Worm (Caenorhabditis elegans): ENCODE data around the gene taf-7.2.

taf-7.2 gene

ce11 chrIII:12711682-12712081 is 38.5 kb upstream of the taf-7.2 start:
- TF ChIP-seq tbx-8 (GFP tag; optimal IDR thresholded peaks at IDR 0.05) = no peak
- no peak for TF ChIP-seq mab-5 (tag; optimal IDR thresholded peaks at IDR 0.05)
- no peak for TF ChIP-seq sem-2 (GFP tag; optimal IDR thresholded peaks at IDR 0.05)
- TF ChIP-seq flh-1 (GFP tag; optimal IDR thresholded peaks at IDR 0.05) = no peak
- no peak for TF ChIP-seq lin-13 (tag; optimal IDR thresholded peaks at IDR 0.05)
- TF ChIP-seq M03D4.4 (tag; optimal IDR thresholded peaks at IDR 0.05) = no peak
- TF ChIP-seq elt-3 (tag; optimal IDR thresholded peaks at IDR 0.05) = no peak
- TF ChIP-seq lsy-2 (tag; optimal IDR thresholded peaks at IDR 0.05) = no peak
- no peak for TF ChIP-seq nhr-237 (tag; optimal IDR thresholded peaks at IDR 0.05)
- no peak for TF ChIP-seq ces-1 (GFP tag; optimal IDR thresholded peaks at IDR 0.05)

ce11 chrIII:12711217-12711616 is 38.0 kb upstream of the taf-7.2 start, which contains the start of gene hut-1:
hut-1 (plus strand) TSS chrIII:12711560.
- TF ChIP-seq lsy-2 (tag; optimal IDR thresholded peaks at IDR 0.05) (peak; percentile 25), ces-1 (GFP tag; optimal IDR thresholded peaks at IDR 0.05) (peak; percentile 84), blmp-1 (tag; optimal IDR thresholded peaks at IDR 0.05) (no peak), lin-13 (tag; optimal IDR thresholded peaks at IDR 0.05) (peak; percentile 66), pha-4 (tag; optimal IDR thresholded peaks at IDR 0.05) (peak; percentile 46), nhr-237 (tag; optimal IDR thresholded peaks at IDR 0.05) (peak; percentile 14)

- no peak for TF ChIP-seq cnd-1 (tag; optimal IDR thresholded peaks at IDR 0.05)
- TF ChIP-seq tbx-8 (GFP tag; optimal IDR thresholded peaks at IDR 0.05) = no peak
- TF ChIP-seq M03D4.4 (tag; optimal IDR thresholded peaks at IDR 0.05) = no peak
- no peak for TF ChIP-seq ham-2 (GFP tag; optimal IDR thresholded peaks at IDR 0.05)
- TF ChIP-seq lsy-2 (tag; optimal IDR thresholded peaks at IDR 0.05) = no peak
- no peak for TF ChIP-seq unc-120 (tag; optimal IDR thresholded peaks at IDR 0.05; ENCODE audit: poor library complexity, severe bottlenecking)
These were observed 30.0 kb upstream of the taf-7.2 start for ce11 chrIII:12703237-12703636.

ce11 chrIII:12702375-12702774 is 29.2 kb upstream of the taf-7.2 start:
- TF ChIP-seq lin-32 (GFP tag; optimal IDR thresholded peaks at IDR 0.05) = no peak
- no peak for TF ChIP-seq blmp-1 (tag; optimal IDR thresholded peaks at IDR 0.05)
- TF ChIP-seq ztf-11 (tag; optimal IDR thresholded peaks at IDR 0.05) = no peak
- TF ChIP-seq ces-1 (GFP tag; optimal IDR thresholded peaks at IDR 0.05) = no peak

- TF ChIP-seq lin-13 (tag; optimal IDR thresholded peaks at IDR 0.05) = no peak
- TF ChIP-seq nhr-28 (tag; optimal IDR thresholded peaks at IDR 0.05) = no peak
- TF ChIP-seq nhr-2 (tag; optimal IDR thresholded peaks at IDR 0.05) = no peak
- TF ChIP-seq ceh-39 (tag; optimal IDR thresholded peaks at IDR 0.05) = no peak
- no peak for TF ChIP-seq sptf-1 (tag; optimal IDR thresholded peaks at IDR 0.05)
- no peak for TF ChIP-seq pha-4 (tag; optimal IDR thresholded peaks at IDR 0.05)
- TF ChIP-seq unc-120 (tag; optimal IDR thresholded peaks at IDR 0.05; ENCODE audit: poor library complexity, severe bottlenecking) = no peak
- no peak for TF ChIP-seq cnd-1 (tag; optimal IDR thresholded peaks at IDR 0.05)
- no peak for TF ChIP-seq hlh-1 (tag; optimal IDR thresholded peaks at IDR 0.05)
- TF ChIP-seq ham-2 (GFP tag; optimal IDR thresholded peaks at IDR 0.05) = no peak
These were observed 26.0 kb upstream of the taf-7.2 start, which contains the start of gene sas-1 for ce11 chrIII:12699194-12699593. sas-1 (plus strand) TSS chrIII:12699494.

- TF ChIP-seq unc-39 (tag; optimal IDR thresholded peaks at IDR 0.05) (no peak), M03D4.4 (tag; optimal IDR thresholded peaks at IDR 0.05) (no peak), zip-8 (tag; optimal IDR thresholded peaks at IDR 0.05) (no peak), sem-2 (GFP tag; optimal IDR thresholded peaks at IDR 0.05) (no peak), unc-120 (tag; optimal IDR thresholded peaks at IDR 0.05; ENCODE audit: poor library complexity, severe bottlenecking) (no peak), ceh-43 (GFP tag; optimal IDR thresholded peaks at IDR 0.05) (no peak), mls-2 (tag; optimal IDR thresholded peaks at IDR 0.05) (no peak), nhr-28 (tag; optimal IDR thresholded peaks at IDR 0.05) (no peak), mep-1 (tag; optimal IDR thresholded peaks at IDR 0.05) (no peak), nhr-2 (tag; optimal IDR thresholded peaks at IDR 0.05) (no peak), ceh-39 (tag; optimal IDR thresholded peaks at IDR 0.05) (no peak), tbx-8 (GFP tag; optimal IDR thresholded peaks at IDR 0.05) (no peak)
These were observed 24.4 kb upstream of the taf-7.2 start for ce11 chrIII:12697591-12697990.

- TF ChIP-seq unc-62 (GFP tag; optimal IDR thresholded peaks at IDR 0.05) = no peak
- TF ChIP-seq elt-3 (tag; optimal IDR thresholded peaks at IDR 0.05) = no peak
- TF ChIP-seq hlh-1 (tag; optimal IDR thresholded peaks at IDR 0.05) = peak; percentile 5
- no peak for TF ChIP-seq cnd-1 (tag; optimal IDR thresholded peaks at IDR 0.05)
- TF ChIP-seq nhr-28 (tag; optimal IDR thresholded peaks at IDR 0.05) = no peak
- TF ChIP-seq snpc-4 (tag; optimal IDR thresholded peaks at IDR 0.05) = no peak
- TF ChIP-seq nhr-2 (tag; optimal IDR thresholded peaks at IDR 0.05) = no peak
- TF ChIP-seq zip-8 (tag; optimal IDR thresholded peaks at IDR 0.05) = no peak
- no peak for TF ChIP-seq ceh-43 (GFP tag; optimal IDR thresholded peaks at IDR 0.05)
- TF ChIP-seq blmp-1 (tag; optimal IDR thresholded peaks at IDR 0.05) = peak; percentile 32
- TF ChIP-seq ham-2 (GFP tag; optimal IDR thresholded peaks at IDR 0.05) = no peak
- TF ChIP-seq drap-1 (GFP tag; optimal IDR thresholded peaks at IDR 0.05) = no peak
- peak; percentile 48 for TF ChIP-seq pha-4 (tag; optimal IDR thresholded peaks at IDR 0.05)
- peak; percentile 93 for TF ChIP-seq nhr-237 (tag; optimal IDR thresholded peaks at IDR 0.05)
- no peak for TF ChIP-seq mls-2 (tag; optimal IDR thresholded peaks at IDR 0.05)
- TF ChIP-seq ces-1 (GFP tag; optimal IDR thresholded peaks at IDR 0.05) = peak; percentile 72
- no peak for TF ChIP-seq sem-2 (GFP tag; optimal IDR thresholded peaks at IDR 0.05)
- TF ChIP-seq lsy-2 (tag; optimal IDR thresholded peaks at IDR 0.05) = peak; percentile 80
- no peak for TF ChIP-seq unc-120 (tag; optimal IDR thresholded peaks at IDR 0.05; ENCODE audit: poor library complexity, severe bottlenecking)
- no peak for TF ChIP-seq ceh-83 (GFP tag; optimal IDR thresholded peaks at IDR 0.05)
- TF ChIP-seq ztf-11 (tag; optimal IDR thresholded peaks at IDR 0.05) = no peak
- no peak for TF ChIP-seq tbx-8 (GFP tag; optimal IDR thresholded peaks at IDR 0.05)
- no peak for TF ChIP-seq unc-39 (tag; optimal IDR thresholded peaks at IDR 0.05)
- TF ChIP-seq lin-13 (tag; optimal IDR thresholded peaks at IDR 0.05) = peak; percentile 84
- no peak for TF ChIP-seq elt-1 (tag; optimal IDR thresholded peaks at IDR 0.05; ENCODE audit: borderline replicate concordance, insufficient read depth)
- TF ChIP-seq lin-32 (GFP tag; optimal IDR thresholded peaks at IDR 0.05) = no peak
- TF ChIP-seq flh-1 (GFP tag; optimal IDR thresholded peaks at IDR 0.05) = no peak
- peak; percentile 89 for TF ChIP-seq ceh-39 (tag; optimal IDR thresholded peaks at IDR 0.05)
These were observed 14.7 kb upstream of the taf-7.2 start, which contains the start of the genes rsp-3 and spin-4 for ce11 chrIII:12687872-12688375. rsp-3 (minus strand) TSS chrIII:12687922. spin-4 (plus strand) TSS chrIII:12688318.

Measured in whole organism, mixed stage, embryonic.